Fruit fly (Drosophila melanogaster): ENCODE data around the gene CG6333.

Gene CG6333

dm6 chr3L:17447881-17448280, 38.1 kb downstream of the CG6333 start (continued):
- TF ChIP-seq CG4730 (GFP tag; IDR thresholded peaks at IDR 0.05) (no peak), schlank (tag; optimal IDR thresholded peaks at IDR 0.05) (no peak), gsb (GFP tag; IDR thresholded peaks at IDR 0.05) (no peak), cad (GFP tag; optimal IDR thresholded peaks at IDR 0.05) (no peak), fru (optimal IDR thresholded peaks at IDR 0.05) (no peak), CG5953 (GFP tag; IDR thresholded peaks at IDR 0.05) (no peak), PHDP (tag; optimal IDR thresholded peaks at IDR 0.05) (peak; percentile 35), psq (GFP tag; optimal IDR thresholded peaks at IDR 0.05) (no peak), CG8290 (GFP tag; optimal IDR thresholded peaks at IDR 0.05) (no peak), CG8290 (tag; optimal IDR thresholded peaks at IDR 0.05) (no peak), Gug (GFP tag; IDR thresholded peaks at IDR 0.05) (no peak), CG6683 (GFP tag; optimal IDR thresholded peaks at IDR 0.05) (no peak), CG7928 (GFP tag; optimal IDR thresholded peaks at IDR 0.05) (no peak), gcm (GFP tag; optimal IDR thresholded peaks at IDR 0.05) (no peak), Hsf (GFP tag; optimal IDR thresholded peaks at IDR 0.05) (no peak), ken (GFP tag; IDR thresholded peaks at IDR 0.05) (no peak), CG34224 (GFP tag; IDR thresholded peaks at IDR 0.05; ENCODE audit: partially characterized antibody) (no peak), CG15269 (tag; optimal IDR thresholded peaks at IDR 0.05) (peak; percentile 17), maf-S (GFP tag; optimal IDR thresholded peaks at IDR 0.05) (no peak), salm (tag; optimal IDR thresholded peaks at IDR 0.05) (no peak), lola (GFP tag; optimal IDR thresholded peaks at IDR 0.05) (no peak), CG13287 (GFP tag; IDR thresholded peaks at IDR 0.05; ENCODE audit: partially characterized antibody) (no peak), ranshi (GFP tag; IDR thresholded peaks at IDR 0.05) (no peak), Deaf1 (tag; optimal IDR thresholded peaks at IDR 0.05) (no peak), CG8281 (tag; optimal IDR thresholded peaks at IDR 0.05) (no peak), lbe (GFP tag; optimal IDR thresholded peaks at IDR 0.05) (no peak), tx (GFP tag; optimal IDR thresholded peaks at IDR 0.05) (no peak), CG30403 (GFP tag; optimal IDR thresholded peaks at IDR 0.05) (peak; percentile 44), CG15479 (GFP tag; optimal IDR thresholded peaks at IDR 0.05) (no peak), toy (GFP tag; IDR thresholded peaks at IDR 0.05) (no peak), lab (GFP tag; optimal IDR thresholded peaks at IDR 0.05) (peak; percentile 68), sim (GFP tag; IDR thresholded peaks at IDR 0.05) (no peak), CG30431 (GFP tag; optimal IDR thresholded peaks at IDR 0.05) (no peak), HmgZ (tag; optimal IDR thresholded peaks at IDR 0.05) (no peak), sima (GFP tag; optimal IDR thresholded peaks at IDR 0.05) (no peak), CG17802 (tag; optimal IDR thresholded peaks at IDR 0.05) (no peak), MTF-1 (GFP tag; optimal IDR thresholded peaks at IDR 0.05; ENCODE audit: borderline replicate concordance) (no peak), CG43689 (GFP tag; IDR thresholded peaks at IDR 0.05) (no peak), CG4328 (GFP tag; optimal IDR thresholded peaks at IDR 0.05) (peak; percentile 15), CG16813 (GFP tag; IDR thresholded peaks at IDR 0.05; ENCODE audit: partially characterized antibody) (no peak), CG17361 (GFP tag; IDR thresholded peaks at IDR 0.05) (peak; percentile 55; the same call in 2 of the 3 replicates), ase (GFP tag; IDR thresholded peaks at IDR 0.05) (no peak), CG6175 (GFP tag; IDR thresholded peaks at IDR 0.05) (no peak), fd3F (GFP tag; optimal IDR thresholded peaks at IDR 0.05) (no peak), stwl (tag; optimal IDR thresholded peaks at IDR 0.05) (no peak), corto (GFP tag; optimal IDR thresholded peaks at IDR 0.05) (no peak), CG10565 (GFP tag; optimal IDR thresholded peaks at IDR 0.05) (no peak), CG4854 (GFP tag; optimal IDR thresholded peaks at IDR 0.05) (no peak), mirr (GFP tag; optimal IDR thresholded peaks at IDR 0.05) (no peak), CG3163 (GFP tag; optimal IDR thresholded peaks at IDR 0.05) (no peak), hb (GFP tag; IDR thresholded peaks at IDR 0.05; ENCODE audit: partially characterized antibody) (no peak), CG10267 (tag; optimal IDR thresholded peaks at IDR 0.05) (peak; percentile 15)

All from whole organism, embryonic.